Worm (Caenorhabditis elegans): Measurements from ENCODE around the gene smc-4.

The smc-4 gene

DNA sequence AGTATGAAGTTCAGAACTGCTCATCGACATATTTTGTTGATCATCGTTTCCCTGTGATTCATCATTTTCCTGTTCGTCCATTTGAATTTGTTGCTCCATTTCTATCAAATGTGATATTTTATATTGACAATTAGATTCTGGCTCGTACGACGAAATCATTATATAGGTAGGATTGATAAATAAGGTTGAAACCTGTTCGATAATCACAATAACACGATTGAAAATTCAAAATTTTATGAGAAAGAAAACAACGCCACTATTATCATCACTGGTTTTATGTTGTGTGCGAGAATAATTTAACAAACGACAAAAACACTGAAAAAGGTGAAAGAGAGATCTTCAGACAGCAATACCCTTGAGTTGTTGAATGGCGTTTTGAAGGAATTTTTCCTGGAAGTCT, 7.0 kb downstream of the smc-4 start, which contains the start of gene apc-11:
TSS of gene apc-11 (minus strand) at position 101 of the 400 bp plus-strand sequence.
- TF ChIP-seq ref-1 (GFP tag; conservative IDR thresholded peaks at IDR 0.05) (no peak), tab-1 (GFP tag; IDR thresholded peaks at IDR 0.05) (no peak), ztf-29 (GFP tag; IDR thresholded peaks at IDR 0.05) (no peak), T22C8.4 (GFP tag; IDR thresholded peaks at IDR 0.05) (no peak), klf-2 (GFP tag; conservative IDR thresholded peaks at IDR 0.05) (no peak), ztf-23 (GFP tag; IDR thresholded peaks at IDR 0.05) (no peak), flt-1 (GFP tag; IDR thresholded peaks at IDR 0.05) (no peak), cog-1 (tag; optimal IDR thresholded peaks at IDR 0.05) (no peak), med-1 (GFP tag; optimal IDR thresholded peaks at IDR 0.05; ENCODE audit: insufficient read depth) (no peak)

DNA sequence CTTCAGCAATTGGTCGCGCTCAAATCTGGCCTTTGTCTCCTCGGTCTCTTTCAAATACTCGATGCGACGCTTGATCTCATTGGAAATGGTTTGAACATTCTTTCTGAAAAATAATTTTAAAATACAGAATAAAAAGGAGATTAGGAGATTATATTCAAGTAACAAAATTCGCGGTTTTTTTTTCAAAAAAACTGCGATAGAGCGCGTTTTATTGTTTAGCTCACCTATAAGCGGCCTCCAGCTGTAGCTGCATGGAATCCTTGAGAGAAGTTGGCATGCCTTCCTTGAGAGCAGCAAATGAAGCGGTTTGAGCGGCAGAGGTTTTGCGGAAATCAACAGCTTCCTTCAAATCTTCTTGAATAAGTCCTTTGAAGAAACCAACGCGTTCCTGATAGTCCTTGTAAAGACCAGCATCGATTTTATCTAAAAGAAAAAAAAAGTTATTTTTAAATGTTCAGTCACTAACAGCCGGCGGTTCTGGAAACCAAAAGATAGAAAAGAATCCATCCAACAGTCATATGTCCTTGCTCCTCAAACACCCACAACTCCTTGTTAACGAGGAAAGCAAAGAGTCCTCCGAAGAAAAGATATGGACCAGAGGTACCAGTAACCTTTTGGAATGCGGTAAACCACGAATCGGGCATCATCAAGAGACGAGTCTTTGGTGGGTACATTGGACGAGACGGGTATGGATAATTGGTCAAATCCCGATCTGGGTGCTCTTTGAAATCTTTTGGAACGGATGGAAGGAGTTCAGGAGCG, 7.6 kb downstream of the smc-4 start:
- TF ChIP-seq ref-1 (GFP tag; conservative IDR thresholded peaks at IDR 0.05) (no peak), klf-2 (GFP tag; conservative IDR thresholded peaks at IDR 0.05) (no peak), cog-1 (tag; optimal IDR thresholded peaks at IDR 0.05) (no peak), T22C8.4 (GFP tag; IDR thresholded peaks at IDR 0.05) (no peak), flt-1 (GFP tag; IDR thresholded peaks at IDR 0.05) (no peak), tab-1 (GFP tag; IDR thresholded peaks at IDR 0.05) (no peak), ztf-23 (GFP tag; IDR thresholded peaks at IDR 0.05) (no peak), ztf-29 (GFP tag; IDR thresholded peaks at IDR 0.05) (no peak), med-1 (GFP tag; optimal IDR thresholded peaks at IDR 0.05; ENCODE audit: insufficient read depth) (no peak)

DNA sequence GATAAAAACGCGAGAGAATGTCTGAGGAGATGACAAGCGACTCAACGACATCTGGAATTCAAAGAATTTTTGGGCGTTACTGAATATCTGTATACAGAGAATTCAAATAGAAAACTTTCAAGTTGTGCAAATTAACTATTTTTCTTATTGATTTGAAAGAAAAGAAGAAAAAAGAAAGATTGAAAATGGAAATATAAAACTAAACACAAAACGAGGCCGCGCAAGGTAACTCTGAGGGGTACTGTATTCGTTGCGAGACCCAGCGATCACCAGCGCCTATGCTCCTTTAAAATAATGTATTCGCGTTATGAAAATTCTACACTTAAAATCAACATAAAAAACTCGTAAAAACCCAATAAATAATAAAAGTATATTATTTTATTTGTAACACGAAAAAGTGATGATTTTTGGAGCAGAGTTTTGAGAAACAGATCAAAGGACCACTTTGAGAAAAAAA, 8.5 kb downstream of the smc-4 start, which contains the start of gene asb-1:
TSS of gene asb-1 (minus strand) at position 51 of the 457 bp plus-strand sequence.
- TF ChIP-seq klf-2 (GFP tag; conservative IDR thresholded peaks at IDR 0.05) (no peak), cog-1 (tag; optimal IDR thresholded peaks at IDR 0.05) (no peak), ztf-23 (GFP tag; IDR thresholded peaks at IDR 0.05) (no peak), T22C8.4 (GFP tag; IDR thresholded peaks at IDR 0.05) (no peak), tab-1 (GFP tag; IDR thresholded peaks at IDR 0.05) (no peak), flt-1 (GFP tag; IDR thresholded peaks at IDR 0.05) (no peak), ztf-29 (GFP tag; IDR thresholded peaks at IDR 0.05) (no peak)

DNA sequence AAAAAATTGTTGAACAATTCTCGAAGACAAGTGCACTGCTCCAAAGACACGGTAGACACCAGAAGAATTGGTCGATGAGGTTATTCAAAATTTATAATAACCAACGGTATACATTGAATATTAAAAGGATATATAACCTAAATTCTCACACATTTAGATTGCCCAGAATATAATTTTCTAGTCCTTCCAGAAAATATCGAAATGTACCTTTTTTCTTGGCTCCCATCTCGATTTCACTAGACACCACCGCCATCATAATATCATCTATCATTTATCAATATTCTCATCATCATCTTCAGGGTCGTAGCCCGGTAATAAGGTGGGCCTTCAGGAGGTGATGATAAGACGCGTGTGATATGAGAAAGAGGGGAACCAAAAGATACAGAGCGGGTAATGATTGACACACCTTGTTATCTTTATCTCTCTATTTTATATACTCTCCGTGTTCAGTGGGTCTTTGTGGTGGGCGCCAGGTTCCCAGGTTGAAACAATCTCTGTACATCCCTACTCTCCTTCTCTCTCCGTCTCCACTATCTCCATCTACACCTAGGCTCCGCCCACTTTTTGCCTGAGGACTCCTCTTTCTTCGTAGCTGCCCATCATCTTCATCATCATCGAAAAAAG, 12.9 kb downstream of the smc-4 start, which contains the start of gene mab-21:
TSS of gene mab-21 (plus strand) at position 615 of the 624 bp plus-strand sequence.
- no peak for TF ChIP-seq cog-1 (tag; optimal IDR thresholded peaks at IDR 0.05)
- TF ChIP-seq ztf-29 (GFP tag; IDR thresholded peaks at IDR 0.05) = no peak
- TF ChIP-seq tab-1 (GFP tag; IDR thresholded peaks at IDR 0.05) = no peak
- no peak for TF ChIP-seq flt-1 (GFP tag; IDR thresholded peaks at IDR 0.05)
- no peak for TF ChIP-seq ref-1 (GFP tag; conservative IDR thresholded peaks at IDR 0.05)
- TF ChIP-seq T22C8.4 (GFP tag; IDR thresholded peaks at IDR 0.05) = no peak
- TF ChIP-seq klf-2 (GFP tag; conservative IDR thresholded peaks at IDR 0.05) = no peak
- no peak for TF ChIP-seq med-1 (GFP tag; optimal IDR thresholded peaks at IDR 0.05; ENCODE audit: insufficient read depth)
- no peak for TF ChIP-seq ztf-23 (GFP tag; IDR thresholded peaks at IDR 0.05)

DNA sequence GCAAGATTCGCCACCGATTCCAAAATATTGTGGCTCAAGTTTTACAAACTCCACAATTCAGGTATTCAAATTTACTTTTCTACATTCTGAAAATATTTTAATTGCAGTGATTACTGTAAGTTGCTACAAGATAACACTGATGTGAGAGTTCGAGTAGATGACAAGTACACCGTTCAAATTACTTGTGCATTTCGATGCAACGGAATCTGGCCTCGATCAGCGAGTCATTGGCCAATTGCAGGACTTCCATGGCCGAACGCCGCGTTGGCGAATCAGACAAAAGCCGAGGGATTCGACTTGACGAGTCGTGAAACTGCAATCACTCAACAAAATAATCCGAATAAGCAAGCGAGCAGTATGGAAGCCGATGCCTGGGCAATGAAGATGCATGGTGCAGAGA, 14.0 kb downstream of the smc-4 start:
- TF ChIP-seq klf-2 (GFP tag; conservative IDR thresholded peaks at IDR 0.05) = no peak
- no peak for TF ChIP-seq tab-1 (GFP tag; IDR thresholded peaks at IDR 0.05)
- no peak for TF ChIP-seq T22C8.4 (GFP tag; IDR thresholded peaks at IDR 0.05)
- TF ChIP-seq ztf-23 (GFP tag; IDR thresholded peaks at IDR 0.05) = no peak
- TF ChIP-seq cog-1 (tag; optimal IDR thresholded peaks at IDR 0.05) = no peak
- no peak for TF ChIP-seq flt-1 (GFP tag; IDR thresholded peaks at IDR 0.05)
- TF ChIP-seq ztf-29 (GFP tag; IDR thresholded peaks at IDR 0.05) = no peak
- TF ChIP-seq med-1 (GFP tag; optimal IDR thresholded peaks at IDR 0.05; ENCODE audit: insufficient read depth) = no peak
- no peak for TF ChIP-seq ref-1 (GFP tag; conservative IDR thresholded peaks at IDR 0.05)

DNA sequence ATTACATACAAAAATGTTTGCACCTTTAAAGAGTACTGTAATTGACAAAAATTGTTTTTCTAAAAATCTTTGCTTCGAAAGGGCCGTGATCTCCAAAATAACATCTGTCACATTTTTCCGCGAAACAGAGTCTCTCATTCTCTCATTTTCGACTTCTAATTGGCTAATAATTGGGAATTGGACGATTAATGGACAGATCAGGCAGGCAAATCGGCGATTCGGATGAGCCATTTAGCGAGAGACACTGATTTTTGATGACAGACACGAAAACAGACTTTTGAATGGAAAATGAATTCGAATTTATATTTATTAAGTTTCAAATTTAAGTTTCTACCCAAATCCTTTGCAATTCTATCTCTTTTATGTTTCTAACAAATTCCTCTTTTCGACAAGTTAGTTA, 16.5 kb downstream of the smc-4 start:
- TF ChIP-seq cog-1 (tag; optimal IDR thresholded peaks at IDR 0.05) (no peak), klf-2 (GFP tag; conservative IDR thresholded peaks at IDR 0.05) (no peak), ztf-29 (GFP tag; IDR thresholded peaks at IDR 0.05) (no peak), flt-1 (GFP tag; IDR thresholded peaks at IDR 0.05) (no peak), med-1 (GFP tag; optimal IDR thresholded peaks at IDR 0.05; ENCODE audit: insufficient read depth) (no peak), ztf-23 (GFP tag; IDR thresholded peaks at IDR 0.05) (no peak), T22C8.4 (GFP tag; IDR thresholded peaks at IDR 0.05) (no peak), ref-1 (GFP tag; conservative IDR thresholded peaks at IDR 0.05) (no peak), tab-1 (GFP tag; IDR thresholded peaks at IDR 0.05) (no peak)

DNA sequence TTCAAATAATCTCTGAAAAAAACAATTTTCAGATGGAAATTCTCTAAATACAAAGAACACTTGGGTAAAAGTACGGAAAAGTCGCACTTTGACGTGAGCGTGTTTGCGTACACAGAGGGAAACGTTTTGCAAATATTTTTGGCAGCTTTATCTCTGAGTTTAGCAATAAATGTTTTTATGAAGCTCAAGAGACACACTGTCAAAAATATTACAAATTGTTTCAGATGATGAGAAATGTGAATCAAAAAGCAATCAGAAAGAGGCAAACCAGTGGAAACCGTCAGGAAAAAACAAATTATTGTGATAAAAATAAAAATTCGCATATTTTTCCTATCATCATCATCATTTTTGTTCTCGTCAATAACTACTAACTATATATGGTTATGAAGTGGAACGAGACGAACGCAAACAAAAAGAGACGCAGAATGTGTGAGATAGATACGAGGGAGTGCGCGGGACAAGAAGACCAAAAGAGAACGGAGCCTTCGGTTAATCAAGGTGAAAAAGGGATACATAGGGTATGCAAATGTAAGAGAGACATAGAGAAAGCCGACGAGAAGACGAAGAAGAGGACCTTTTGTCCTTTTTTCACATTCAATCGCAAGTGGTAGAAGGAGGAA, 25.1 kb downstream of the smc-4 start, which contains the start of gene sel-2:
TSS of gene sel-2 (minus strand) at position 51 of the 620 bp plus-strand sequence.
- TF ChIP-seq T22C8.4 (GFP tag; IDR thresholded peaks at IDR 0.05) (no peak), ref-1 (GFP tag; conservative IDR thresholded peaks at IDR 0.05) (no peak), cog-1 (tag; optimal IDR thresholded peaks at IDR 0.05) (no peak)

DNA sequence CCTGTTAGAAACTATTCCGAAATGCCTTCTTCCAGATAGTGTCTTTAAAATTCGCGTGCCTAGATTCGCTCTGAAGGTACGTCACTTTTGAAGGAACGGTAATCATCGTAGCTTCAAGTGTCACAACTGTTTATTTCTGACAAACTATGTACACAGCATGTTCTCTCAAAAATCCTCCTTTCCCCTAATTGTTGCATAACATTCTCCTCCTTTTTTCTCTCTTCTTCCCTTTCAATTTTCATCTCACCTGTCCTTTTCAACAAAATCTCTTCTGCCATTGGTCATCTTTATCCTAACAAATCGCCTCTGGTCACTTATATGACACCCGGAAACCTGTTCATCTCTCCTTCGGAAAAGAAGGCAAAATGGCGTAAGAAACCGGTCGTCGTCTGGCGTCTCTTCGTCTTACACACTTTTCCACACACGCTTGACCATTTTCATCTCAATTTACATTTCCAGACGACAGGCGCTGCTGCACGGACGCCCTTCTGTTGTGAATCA, 28.8 kb downstream of the smc-4 start, which contains the start of gene lips-3:
TSS of gene lips-3 (plus strand) at position 458 of the 501 bp plus-strand sequence.
- no peak for TF ChIP-seq cog-1 (tag; optimal IDR thresholded peaks at IDR 0.05)
- no peak for TF ChIP-seq klf-2 (GFP tag; conservative IDR thresholded peaks at IDR 0.05)
- no peak for TF ChIP-seq ztf-23 (GFP tag; IDR thresholded peaks at IDR 0.05)
- no peak for TF ChIP-seq ref-1 (GFP tag; conservative IDR thresholded peaks at IDR 0.05)
- TF ChIP-seq med-1 (GFP tag; optimal IDR thresholded peaks at IDR 0.05; ENCODE audit: insufficient read depth) = no peak
- TF ChIP-seq T22C8.4 (GFP tag; IDR thresholded peaks at IDR 0.05) = no peak
- no peak for TF ChIP-seq flt-1 (GFP tag; IDR thresholded peaks at IDR 0.05)
- no peak for TF ChIP-seq tab-1 (GFP tag; IDR thresholded peaks at IDR 0.05)
- no peak for TF ChIP-seq ztf-29 (GFP tag; IDR thresholded peaks at IDR 0.05)
